Worm (Caenorhabditis elegans) whole organism, L3 larva: ENCODE results near the gene rmd-6.
"Not testable (repeated sequence)": the region's sequence is repeated elsewhere in the genome, so short reads cannot be mapped to it uniquely, and the experiment has no call there.

Experiments used
- R02D3.7 ChIP-seq: fragments of 150-350 bp; optimal IDR thresholded peaks from 2 replicates; lab custom pipeline; 2014; ENCODE audit warnings: missing biosample characterization, missing genetic modification characterization
- ZK546.5 ChIP-seq: sonication (generic microtip); optimal IDR thresholded peaks from 2 replicates; lab custom pipeline; 2017; ENCODE audit warnings: missing biosample characterization, missing genetic modification characterization
- aly-2 ChIP-seq: fragments of 150-350 bp; optimal IDR thresholded peaks from 2 replicates; lab custom pipeline; 2014; ENCODE audit warnings: missing biosample characterization, missing genetic modification characterization
- ama-1 ChIP-seq: fragments of 150-350 bp; optimal IDR thresholded peaks from 2 replicates; lab custom pipeline; 2018
- ceh-28 ChIP-seq: fragments of 150-350 bp; optimal IDR thresholded peaks from 2 replicates; lab custom pipeline; 2014; ENCODE audit warnings: missing biosample characterization, missing genetic modification reagents, missing genetic modification characterization
- ceh-82 ChIP-seq: fragments of 150-350 bp; optimal IDR thresholded peaks from 2 replicates; lab custom pipeline; 2014; ENCODE audit warnings: missing biosample characterization, missing genetic modification characterization
- ceh-9 ChIP-seq: sonication (generic microtip); optimal IDR thresholded peaks from 2 replicates; lab custom pipeline; 2018; ENCODE audit warnings: missing biosample characterization, missing genetic modification characterization
- daf-12 ChIP-seq: fragments of 150-350 bp; optimal IDR thresholded peaks from 2 replicates; lab custom pipeline; 2014; ENCODE audit warnings: missing biosample characterization, missing genetic modification reagents, missing genetic modification characterization
- egl-27 ChIP-seq: sonication (generic microtip); optimal IDR thresholded peaks from 4 replicates; lab custom pipeline; 2017; ENCODE audit warnings: missing biosample characterization, missing genetic modification reagents, missing genetic modification characterization
- egl-5 ChIP-seq: fragments of 150-350 bp; optimal IDR thresholded peaks from 2 replicates; lab custom pipeline; 2017; ENCODE audit warnings: missing biosample characterization, missing genetic modification reagents, missing genetic modification characterization, inconsistent platforms
- elt-1 ChIP-seq: fragments of 150-350 bp; optimal IDR thresholded peaks from 2 replicates; lab custom pipeline; 2014; ENCODE audit warnings: missing biosample characterization, missing genetic modification characterization
- elt-2 ChIP-seq: sonication (generic microtip); optimal IDR thresholded peaks from 2 replicates; lab custom pipeline; 2016; ENCODE audit warnings: missing genetic modification reagents, mild to moderate bottlenecking, missing genetic modification characterization, missing compliant biosample characterization
- eor-1 ChIP-seq, 2 experiments: fragments of 150-350 bp; optimal IDR thresholded peaks; 2 replicates each; lab custom pipeline; 2014 to 2018; ENCODE audit warnings: missing biosample characterization in 2 of 2, missing genetic modification characterization in 2 of 2
- fkh-10 ChIP-seq: sonication (generic microtip); optimal IDR thresholded peaks from 2 replicates; lab custom pipeline; 2017; ENCODE audit warnings: missing biosample characterization, missing genetic modification reagents, missing genetic modification characterization
- fkh-2 ChIP-seq: fragments of 150-350 bp; optimal IDR thresholded peaks from 2 replicates; lab custom pipeline; 2014; ENCODE audit warnings: missing biosample characterization, missing genetic modification reagents, missing genetic modification characterization
- fos-1 ChIP-seq: fragments of 150-350 bp; optimal IDR thresholded peaks from 2 replicates; lab custom pipeline; 2014; ENCODE audit warnings: missing biosample characterization, missing genetic modification characterization
- hmg-11 ChIP-seq: sonication (generic microtip); optimal IDR thresholded peaks from 2 replicates; lab custom pipeline; 2016; ENCODE audit warnings: missing genetic modification characterization, missing compliant biosample characterization
- lin-15B ChIP-seq: fragments of 150-350 bp; optimal IDR thresholded peaks from 2 replicates; lab custom pipeline; 2014; ENCODE audit warnings: missing biosample characterization, missing genetic modification characterization
- lin-39 ChIP-seq: fragments of 150-350 bp; optimal IDR thresholded peaks from 2 replicates; lab custom pipeline; 2018; ENCODE audit warnings: missing biosample characterization, missing genetic modification reagents, missing genetic modification characterization
- lsy-12 ChIP-seq: sonication (generic microtip); optimal IDR thresholded peaks from 2 replicates; lab custom pipeline; 2016; ENCODE audit warnings: mild to moderate bottlenecking, missing genetic modification characterization, missing compliant biosample characterization
- mdl-1 ChIP-seq: fragments of 150-350 bp; optimal IDR thresholded peaks from 2 replicates; lab custom pipeline; 2014; ENCODE audit warnings: missing biosample characterization, missing genetic modification characterization
- mml-1 ChIP-seq: fragments of 150-350 bp; sonication (generic microtip); optimal IDR thresholded peaks from 3 replicates; lab custom pipeline; 2014; ENCODE audit warnings: missing biosample characterization, missing genetic modification characterization
- nfya-1 ChIP-seq: sonication (generic microtip); optimal IDR thresholded peaks from 2 replicates; lab custom pipeline; 2017; ENCODE audit warnings: missing genetic modification characterization, mild to moderate bottlenecking, missing compliant biosample characterization, antibody characterized with exemption, moderate library complexity; ENCODE audit not compliant: insufficient read depth
- nhr-11 ChIP-seq: fragments of 150-350 bp; optimal IDR thresholded peaks from 2 replicates; lab custom pipeline; 2014; ENCODE audit warnings: missing biosample characterization, missing genetic modification characterization
- nhr-12 ChIP-seq: fragments of 150-350 bp; optimal IDR thresholded peaks from 2 replicates; lab custom pipeline; 2014; ENCODE audit warnings: missing biosample characterization, missing genetic modification characterization
- nhr-23 ChIP-seq: fragments of 150-350 bp; optimal IDR thresholded peaks from 2 replicates; lab custom pipeline; 2014; ENCODE audit warnings: missing biosample characterization, missing genetic modification reagents, missing genetic modification characterization
- nhr-237 ChIP-seq: fragments of 150-350 bp; optimal IDR thresholded peaks from 2 replicates; lab custom pipeline; 2014; ENCODE audit warnings: missing biosample characterization, missing genetic modification characterization
- nhr-25 ChIP-seq: sonication (generic microtip); optimal IDR thresholded peaks from 2 replicates; lab custom pipeline; 2017; ENCODE audit warnings: missing biosample characterization, missing genetic modification characterization
- nhr-43 ChIP-seq: sonication (generic microtip); optimal IDR thresholded peaks from 2 replicates; lab custom pipeline; 2016; ENCODE audit warnings: mild to moderate bottlenecking, missing genetic modification characterization, missing compliant biosample characterization; ENCODE audit not compliant: poor library complexity, severe bottlenecking
- nhr-76 ChIP-seq: fragments of 150-350 bp; sonication (generic microtip); optimal IDR thresholded peaks from 5 replicates; lab custom pipeline; 2014; ENCODE audit warnings: missing biosample characterization, missing genetic modification characterization
- pha-4 ChIP-seq: fragments of 150-350 bp; optimal IDR thresholded peaks from 2 replicates; lab custom pipeline; 2014; ENCODE audit warnings: missing biosample characterization, missing genetic modification reagents, missing genetic modification characterization
- pqm-1 ChIP-seq: fragments of 150-350 bp; optimal IDR thresholded peaks from 2 replicates; lab custom pipeline; 2017; ENCODE audit warnings: missing biosample characterization, missing genetic modification characterization, inconsistent platforms
- skn-1 ChIP-seq: fragments of 150-350 bp; optimal IDR thresholded peaks from 2 replicates; lab custom pipeline; 2014; ENCODE audit warnings: missing biosample characterization, missing genetic modification characterization
- snpc-4 ChIP-seq: fragments of 150-350 bp; optimal IDR thresholded peaks from 2 replicates; lab custom pipeline; 2014; ENCODE audit warnings: missing biosample characterization, missing genetic modification characterization
- unc-39 ChIP-seq: sonication (generic microtip); optimal IDR thresholded peaks from 4 replicates; lab custom pipeline; 2017; ENCODE audit warnings: missing biosample characterization, missing genetic modification characterization
- unc-62 ChIP-seq: fragments of 150-350 bp; sonication (generic microtip); optimal IDR thresholded peaks from 4 replicates; lab custom pipeline; 2014; ENCODE audit warnings: missing biosample characterization, missing genetic modification reagents, missing genetic modification characterization
- zag-1 ChIP-seq: fragments of 150-350 bp; optimal IDR thresholded peaks from 2 replicates; lab custom pipeline; 2014; ENCODE audit warnings: missing biosample characterization, missing genetic modification characterization
- ztf-11 ChIP-seq: fragments of 150-350 bp; optimal IDR thresholded peaks from 2 replicates; lab custom pipeline; 2014; ENCODE audit warnings: missing biosample characterization, missing genetic modification characterization

The rmd-6 gene

ce11 chrIV:5070593-5070992, 1.9 kb downstream of the rmd-6 start, which contains the start of gene C02B10.6:
Gene C02B10.6, plus strand, starts transcription at chrIV:5070893.
- not testable (repeated sequence) for TF ChIP-seq nhr-12; nhr-11 (tag; lab: Kevin White, UChicago); aly-2
- TF ChIP-seq, all 47 proteins: peak for 0; not testable (repeated sequence) for 47

- TF ChIP-seq nhr-237 (tag; lab: Kevin White, UChicago) (no peak), nhr-25 (tag; lab: Kevin White, UChicago) (peak; percentile 15)
Measured at ce11 chrIV:5073836-5074235, 5.2 kb downstream of the rmd-6 start.

ce11 chrIV:5076607-5077006, 8.0 kb downstream of the rmd-6 start:
- no peak for TF ChIP-seq lin-39 (tag; lab: Kevin White, UChicago)
- no peak for TF ChIP-seq elt-1

- TF ChIP-seq hmg-11 (tag; lab: Kevin White, UChicago) (peak; percentile 15), zag-1 (tag; lab: Kevin White, UChicago) (no peak), daf-12 (tag; lab: Kevin White, UChicago) (no peak), egl-27 (tag; lab: Kevin White, UChicago) (no peak), nhr-11 (tag; lab: Kevin White, UChicago) (no peak), mml-1 (no peak), skn-1 (tag; lab: Kevin White, UChicago) (no peak), elt-2 (tag; lab: Kevin White, UChicago) (no peak), nhr-12 (no peak), egl-5 (tag; lab: Kevin White, UChicago) (no peak), ceh-82 (tag; lab: Kevin White, UChicago) (no peak), R02D3.7 (tag; lab: Kevin White, UChicago) (no peak), ZK546.5 (tag; lab: Kevin White, UChicago) (no peak), eor-1 (tag; optimal IDR thresholded peaks at IDR 0.05; lab: Kevin White, UChicago) (no peak), ztf-11 (tag; lab: Kevin White, UChicago) (no peak), ceh-28 (tag; lab: Kevin White, UChicago) (no peak), lin-39 (tag; lab: Kevin White, UChicago) (no peak), fos-1 (tag; lab: Kevin White, UChicago) (no peak), fkh-2 (tag; lab: Kevin White, UChicago) (no peak), ceh-9 (tag; lab: Kevin White, UChicago) (no peak), pqm-1 (tag; lab: Kevin White, UChicago) (no peak), nhr-237 (tag; lab: Kevin White, UChicago) (no peak), snpc-4 (no peak), lin-15B (no peak), pha-4 (peak; percentile 38), lsy-12 (tag; lab: Kevin White, UChicago) (no peak), unc-62 (GFP tag; lab: Kevin White, UChicago) (no peak), unc-39 (no peak), nhr-25 (tag; lab: Kevin White, UChicago) (peak; percentile 34), elt-1 (no peak), nfya-1 (tag; lab: Kevin White, UChicago) (peak; percentile 54), fkh-10 (GFP tag; lab: Kevin White, UChicago) (no peak)
Measured at ce11 chrIV:5077918-5078317, 9.3 kb downstream of the rmd-6 start.

- TF ChIP-seq egl-5 (tag; lab: Kevin White, UChicago) (peak; percentile 42), nhr-237 (tag; lab: Kevin White, UChicago) (no peak), pha-4 (no peak), nhr-11 (tag; lab: Kevin White, UChicago) (no peak), elt-2 (tag; lab: Kevin White, UChicago) (no peak), lin-39 (tag; lab: Kevin White, UChicago) (peak; percentile 52), egl-27 (tag; lab: Kevin White, UChicago) (no peak), nhr-25 (tag; lab: Kevin White, UChicago) (no peak), nhr-23 (tag; lab: Kevin White, UChicago) (no peak), ZK546.5 (tag; lab: Kevin White, UChicago) (no peak), R02D3.7 (tag; lab: Kevin White, UChicago) (no peak), unc-62 (GFP tag; lab: Kevin White, UChicago) (no peak), nhr-76 (tag; lab: Kevin White, UChicago) (no peak), eor-1 (tag; optimal IDR thresholded peaks at IDR 0.05; lab: Kevin White, UChicago) (no peak), nfya-1 (tag; lab: Kevin White, UChicago) (peak; percentile 19), daf-12 (tag; lab: Kevin White, UChicago) (no peak), ceh-82 (tag; lab: Kevin White, UChicago) (no peak), ama-1 (no peak), unc-39 (no peak), mml-1 (no peak), nhr-12 (no peak), hmg-11 (tag; lab: Kevin White, UChicago) (peak; percentile 1), nhr-43 (tag; lab: Kevin White, UChicago) (no peak), mdl-1 (tag; lab: Kevin White, UChicago) (no peak), ztf-11 (tag; lab: Kevin White, UChicago) (no peak)
Measured at ce11 chrIV:5078846-5079245, 10.2 kb downstream of the rmd-6 start.
